Fruit fly (Drosophila melanogaster) whole organism, wandering third instar larva: Measurements from ENCODE around the gene CG11655.

ENCODE experiments used
- Abd-B ChIP-seq: fragments of >200 bp; optimal IDR thresholded peaks from 2 replicates; lab custom pipeline; 2017; ENCODE audit warnings: missing biosample characterization, missing genetic modification characterization
- CG32264 ChIP-seq: fragments of 200-800 bp; sonication (Bioruptor generic); optimal IDR thresholded peaks from 2 replicates; lab custom pipeline; 2016; ENCODE audit warnings: missing biosample characterization, missing genetic modification characterization
- CrebA ChIP-seq: fragments of 200-800 bp; sonication (Bioruptor generic); optimal IDR thresholded peaks from 2 replicates; lab custom pipeline; 2016; ENCODE audit warnings: missing biosample characterization, mild to moderate bottlenecking, missing genetic modification characterization, borderline replicate concordance
- Dif ChIP-seq: fragments of 200-275, 200-300 bp; sonication (Bioruptor generic); optimal IDR thresholded peaks from 2 replicates; lab custom pipeline; 2018; ENCODE audit warnings: missing biosample characterization, missing genetic modification characterization; ENCODE audit not compliant: partially characterized antibody
- GATAd ChIP-seq: sonication (Bioruptor generic); optimal IDR thresholded peaks from 2 replicates; lab custom pipeline; 2016; ENCODE audit warnings: missing biosample characterization, missing genetic modification characterization
- HLH106 ChIP-seq: fragments of 200-800 bp; optimal IDR thresholded peaks from 3 replicates; lab custom pipeline; 2019; ENCODE audit warnings: missing biosample characterization, mild to moderate bottlenecking, missing genetic modification characterization, moderate library complexity
- Hnf4 ChIP-seq: fragments of 200-800 bp; sonication (Bioruptor generic); optimal IDR thresholded peaks from 2 replicates; lab custom pipeline; 2016; ENCODE audit warnings: missing biosample characterization, mild to moderate bottlenecking, missing genetic modification characterization
- Hr78 ChIP-seq: fragments of >200 bp; optimal IDR thresholded peaks from 2 replicates; lab custom pipeline; 2017; ENCODE audit warnings: missing biosample characterization, missing genetic modification characterization
- Hr83 ChIP-seq: fragments of 200-300 bp; sonication (Bioruptor generic); optimal IDR thresholded peaks from 2 replicates; lab custom pipeline; 2016; ENCODE audit warnings: missing biosample characterization, mild to moderate bottlenecking, missing genetic modification characterization, moderate library complexity; ENCODE audit not compliant: poor library complexity, severe bottlenecking
- Jra ChIP-seq: sonication (Bioruptor generic); optimal IDR thresholded peaks from 2 replicates; lab custom pipeline; 2016; ENCODE audit warnings: missing biosample characterization, missing genetic modification characterization
- Mio ChIP-seq: sonication (Bioruptor generic); optimal IDR thresholded peaks from 2 replicates; lab custom pipeline; 2016; ENCODE audit warnings: missing biosample characterization, missing genetic modification characterization
- Myc ChIP-seq: fragments of >200 bp; optimal IDR thresholded peaks from 2 replicates; lab custom pipeline; 2017
- N ChIP-seq: fragments of >200 bp; optimal IDR thresholded peaks from 2 replicates; lab custom pipeline; 2018; ENCODE audit warnings: missing biosample characterization, missing external identifiers, missing genetic modification characterization
- OdsH ChIP-seq: fragments of 200-800 bp; sonication (Bioruptor generic); optimal IDR thresholded peaks from 2 replicates; lab custom pipeline; 2016; ENCODE audit warnings: missing biosample characterization, mild to moderate bottlenecking, missing genetic modification characterization
- Rel ChIP-seq, 2 experiments: fragments of 200-800 bp; sonication (Bioruptor generic) in 1 of 2; optimal IDR thresholded peaks; 2 replicates in 1 of 2; 3 replicates in 1 of 2; lab custom pipeline; 2016 to 2019; ENCODE audit warnings: mild to moderate bottlenecking in 2 of 2, missing biosample characterization in 2 of 2, missing genetic modification characterization in 2 of 2, moderate library complexity in 1 of 2
- Sp1 ChIP-seq: fragments of 200-800 bp; sonication (Bioruptor generic); optimal IDR thresholded peaks from 3 replicates; lab custom pipeline; 2019; ENCODE audit warnings: missing biosample characterization, mild to moderate bottlenecking, missing genetic modification characterization, moderate library complexity
- br ChIP-seq: fragments of 200-800 bp; sonication (Bioruptor generic); optimal IDR thresholded peaks from 2 replicates; lab custom pipeline; 2016; ENCODE audit warnings: missing biosample characterization, missing genetic modification characterization
- brk ChIP-seq: fragments of 200-800 bp; sonication (Bioruptor generic); optimal IDR thresholded peaks from 2 replicates; lab custom pipeline; 2016; ENCODE audit warnings: missing biosample characterization, mild to moderate bottlenecking, missing genetic modification characterization
- dmrt93B ChIP-seq: fragments of 200-800 bp; sonication (Bioruptor generic); optimal IDR thresholded peaks from 2 replicates; lab custom pipeline; 2018; ENCODE audit warnings: missing biosample characterization, mild to moderate bottlenecking, missing genetic modification characterization
- dsf ChIP-seq: sonication (Bioruptor generic); optimal IDR thresholded peaks from 2 replicates; lab custom pipeline; 2016; ENCODE audit warnings: missing biosample characterization, missing genetic modification characterization, borderline replicate concordance
- ey ChIP-seq: fragments of 200-800 bp; sonication (Bioruptor generic); optimal IDR thresholded peaks from 2 replicates; lab custom pipeline; 2016; ENCODE audit warnings: missing biosample characterization, missing genetic modification characterization
- foxo ChIP-seq, 2 experiments: fragments of 200-800 bp; sonication (Bioruptor generic); optimal IDR thresholded peaks; 2 replicates in 1 of 2; 3 replicates in 1 of 2; lab custom pipeline; 2016 to 2017; ENCODE audit warnings: missing biosample characterization in 2 of 2, missing genetic modification characterization in 2 of 2
- fru ChIP-seq: fragments of 200-800 bp; sonication (Bioruptor generic); optimal IDR thresholded peaks from 3 replicates; lab custom pipeline; 2016; ENCODE audit warnings: missing biosample characterization, mild to moderate bottlenecking, missing genetic modification characterization
- h ChIP-seq: fragments of 200-800 bp; sonication (Bioruptor generic); optimal IDR thresholded peaks from 3 replicates; lab custom pipeline; 2016; ENCODE audit warnings: missing biosample characterization, mild to moderate bottlenecking, missing genetic modification characterization
- lola ChIP-seq: fragments of >200 bp; optimal IDR thresholded peaks from 2 replicates; lab custom pipeline; 2017; ENCODE audit warnings: missing biosample characterization, missing genetic modification characterization
- pan ChIP-seq: fragments of >200 bp; optimal IDR thresholded peaks from 2 replicates; lab custom pipeline; 2017
- rgr ChIP-seq: fragments of 200-800 bp; sonication (Bioruptor generic); optimal IDR thresholded peaks from 3 replicates; lab custom pipeline; 2016; ENCODE audit warnings: missing biosample characterization, mild to moderate bottlenecking, missing genetic modification characterization
- sage ChIP-seq: fragments of 200-800 bp; sonication (Bioruptor generic); optimal IDR thresholded peaks from 2 replicates; lab custom pipeline; 2016; ENCODE audit warnings: missing biosample characterization, mild to moderate bottlenecking, missing genetic modification characterization

Gene CG11655

dm6 chrX:15475791-15476190 is 22.5 kb downstream of the CG11655 start, which contains the start of gene CG6324:
Gene CG6324 (plus strand): TSS chrX:15476091.
- no peak for TF ChIP-seq br (GFP tag; lab: Kevin White, UChicago)
- TF ChIP-seq Mio (GFP tag; lab: Kevin White, UChicago) = no peak
- TF ChIP-seq CG32264 (GFP tag; lab: Kevin White, UChicago) = no peak
- no peak for TF ChIP-seq pan
- no peak for TF ChIP-seq rgr (GFP tag; lab: Kevin White, UChicago)
- TF ChIP-seq lola (GFP tag; lab: Kevin White, UChicago) = no peak
- no peak for TF ChIP-seq CrebA (GFP tag; lab: Kevin White, UChicago)
- no peak for TF ChIP-seq Jra (GFP tag; lab: Kevin White, UChicago)
- no peak for TF ChIP-seq HLH106
- no peak for TF ChIP-seq OdsH (GFP tag; lab: Kevin White, UChicago)
- TF ChIP-seq brk (GFP tag; lab: Kevin White, UChicago) = no peak
- no peak for TF ChIP-seq Hr83 (GFP tag; lab: Kevin White, UChicago)
- no peak for TF ChIP-seq h (GFP tag; lab: Kevin White, UChicago)
- no peak for TF ChIP-seq Rel (GFP tag; optimal IDR thresholded peaks at IDR 0.05; lab: Kevin White, UChicago)
- TF ChIP-seq Rel (tag; optimal IDR thresholded peaks at IDR 0.05; lab: Kevin White, UChicago) = no peak
- TF ChIP-seq sage = no peak
- no peak for TF ChIP-seq Myc
- TF ChIP-seq Sp1 (GFP tag; lab: Kevin White, UChicago) = no peak

dm6 chrX:15482236-15482660 is 29.0 kb downstream of the CG11655 start, which contains the start of gene CG6340:
Gene CG6340 (plus strand): TSS chrX:15482374.
- TF ChIP-seq N (GFP tag; lab: Kevin White, UChicago) = no peak
- TF ChIP-seq CG32264 (GFP tag; lab: Kevin White, UChicago) = no peak
- peak; percentile 27 for TF ChIP-seq Myc
- TF ChIP-seq dsf = no peak
- TF ChIP-seq Sp1 (GFP tag; lab: Kevin White, UChicago) = peak; percentile 12
- TF ChIP-seq Abd-B (GFP tag; lab: Kevin White, UChicago) = no peak
- TF ChIP-seq OdsH (GFP tag; lab: Kevin White, UChicago) = no peak
- no peak for TF ChIP-seq Hr83 (GFP tag; lab: Kevin White, UChicago)
- peak; percentile 6 for TF ChIP-seq h (GFP tag; lab: Kevin White, UChicago)
- TF ChIP-seq Hnf4 (GFP tag; lab: Kevin White, UChicago) = no peak
- TF ChIP-seq rgr (GFP tag; lab: Kevin White, UChicago) = no peak

dm6 chrX:15483010-15483802 is 29.9 kb downstream of the CG11655 start:
- TF ChIP-seq lola (GFP tag; lab: Kevin White, UChicago) (no peak), Rel (GFP tag; optimal IDR thresholded peaks at IDR 0.05; lab: Kevin White, UChicago) (no peak), Rel (tag; optimal IDR thresholded peaks at IDR 0.05; lab: Kevin White, UChicago) (peak; percentile 53), HLH106 (no peak), foxo (GFP tag; optimal IDR thresholded peaks at IDR 0.05; lab: Kevin White, UChicago) (no peak), Dif (GFP tag; lab: Kevin White, UChicago) (peak; percentile 20), sage (no peak)

dm6 chrX:15484451-15485032 is 31.3 kb downstream of the CG11655 start:
- TF ChIP-seq Myc (no peak), fru (GFP tag; lab: Kevin White, UChicago) (no peak), ey (GFP tag; lab: Kevin White, UChicago) (no peak), dmrt93B (GFP tag; lab: Kevin White, UChicago) (no peak), brk (GFP tag; lab: Kevin White, UChicago) (no peak), foxo (GFP tag; optimal IDR thresholded peaks at IDR 0.05; lab: Kevin White, UChicago) (no peak), Hr83 (GFP tag; lab: Kevin White, UChicago) (no peak), Hr78 (GFP tag; lab: Kevin White, UChicago) (no peak), GATAd (GFP tag; lab: Kevin White, UChicago) (no peak)

dm6 chrX:15486682-15487081 is 33.4 kb downstream of the CG11655 start, which contains the start of gene Gmap:
Gene Gmap (plus strand): TSS chrX:15486922.
- TF ChIP-seq Dif (GFP tag; lab: Kevin White, UChicago) = peak; percentile 47
- no peak for TF ChIP-seq pan
- peak; percentile 24 for TF ChIP-seq sage
- TF ChIP-seq, all 38 proteins: peak for 2
